Fruit fly (Drosophila melanogaster): ENCODE results near the gene CG12229.

Gene CG12229

dm6 chr3L:17465804-17466203, 29.6 kb upstream of the CG12229 start, which contains the start of gene QIL1 (continued):
- TF ChIP-seq Sin3A (optimal IDR thresholded peaks at IDR 0.05): no peak
- TF ChIP-seq slp2 (GFP tag; optimal IDR thresholded peaks at IDR 0.05): no peak
- no peak for TF ChIP-seq fd64A (GFP tag; optimal IDR thresholded peaks at IDR 0.05)
- no peak for TF ChIP-seq ewg (GFP tag; optimal IDR thresholded peaks at IDR 0.05)
- no peak for TF ChIP-seq CG7556 (GFP tag; optimal IDR thresholded peaks at IDR 0.05)
- no peak for TF ChIP-seq dan (GFP tag; IDR thresholded peaks at IDR 0.05)
- TF ChIP-seq ab (GFP tag; optimal IDR thresholded peaks at IDR 0.05): no peak
- no peak for TF ChIP-seq Hr39 (optimal IDR thresholded peaks at IDR 0.05)
- peak; percentile 10; the same call in 1 of the 2 replicates for TF ChIP-seq Scr (GFP tag; IDR thresholded peaks at IDR 0.05; ENCODE audit: partially characterized antibody)
- peak; percentile 47 for TF ChIP-seq CG12659 (GFP tag; optimal IDR thresholded peaks at IDR 0.05)
- TF ChIP-seq CG32532 (GFP tag; IDR thresholded peaks at IDR 0.05): no peak
- peak; percentile 33; the same call in 1 of the 2 replicates for TF ChIP-seq Bgb (GFP tag; IDR thresholded peaks at IDR 0.05; ENCODE audit: partially characterized antibody)
- TF ChIP-seq CG4328 (GFP tag; optimal IDR thresholded peaks at IDR 0.05): no peak
- TF ChIP-seq Ptx1 (GFP tag; IDR thresholded peaks at IDR 0.05): no peak
- no peak for TF ChIP-seq CG13894 (tag; optimal IDR thresholded peaks at IDR 0.05)
- no peak for TF ChIP-seq CG8089 (GFP tag; optimal IDR thresholded peaks at IDR 0.05)
- no peak for TF ChIP-seq Rfx (GFP tag; IDR thresholded peaks at IDR 0.05)
- peak; percentile 44; the same call in 1 of the 3 replicates for TF ChIP-seq knrl (GFP tag; IDR thresholded peaks at IDR 0.05; ENCODE audit: partially characterized antibody)
- no peak for TF ChIP-seq onecut (GFP tag; IDR thresholded peaks at IDR 0.05)
- no peak for TF ChIP-seq Hr78 (GFP tag; optimal IDR thresholded peaks at IDR 0.05)
- TF ChIP-seq pzg (GFP tag; optimal IDR thresholded peaks at IDR 0.05): peak; percentile 90
- TF ChIP-seq NFAT (GFP tag; IDR thresholded peaks at IDR 0.05): no peak
- no peak for TF ChIP-seq CG10959 (GFP tag; IDR thresholded peaks at IDR 0.05)
- no peak for TF ChIP-seq tll (GFP tag; optimal IDR thresholded peaks at IDR 0.05)
- no peak for TF ChIP-seq CG7987 (GFP tag; optimal IDR thresholded peaks at IDR 0.05)
- TF ChIP-seq pnt (GFP tag; optimal IDR thresholded peaks at IDR 0.05): no peak
- no peak for TF ChIP-seq CG14965 (GFP tag; optimal IDR thresholded peaks at IDR 0.05; ENCODE audit: borderline replicate concordance)
- TF ChIP-seq Mes4 (GFP tag; optimal IDR thresholded peaks at IDR 0.05): no peak
- peak; percentile 47 for TF ChIP-seq Med (GFP tag)
- no peak for TF ChIP-seq CG1602 (GFP tag; optimal IDR thresholded peaks at IDR 0.05)
- TF ChIP-seq ato (GFP tag; IDR thresholded peaks at IDR 0.05; ENCODE audit: partially characterized antibody): no peak
- peak; percentile 52 for TF ChIP-seq sd (tag; optimal IDR thresholded peaks at IDR 0.05)
- TF ChIP-seq repo (GFP tag; optimal IDR thresholded peaks at IDR 0.05): no peak
- TF ChIP-seq MTF-1 (GFP tag; optimal IDR thresholded peaks at IDR 0.05; ENCODE audit: borderline replicate concordance): no peak
- TF ChIP-seq nom (GFP tag; optimal IDR thresholded peaks at IDR 0.05): no peak
- TF ChIP-seq Bdp1 (GFP tag; optimal IDR thresholded peaks at IDR 0.05): no peak
- TF ChIP-seq CG14860 (GFP tag; IDR thresholded peaks at IDR 0.05; ENCODE audit: partially characterized antibody): no peak
- no peak for TF ChIP-seq Hr51 (GFP tag; optimal IDR thresholded peaks at IDR 0.05)
- peak; percentile 30 for TF ChIP-seq CG17829 (tag; optimal IDR thresholded peaks at IDR 0.05)
- TF ChIP-seq sqz (GFP tag; optimal IDR thresholded peaks at IDR 0.05): no peak
- TF ChIP-seq CG9876 (GFP tag; optimal IDR thresholded peaks at IDR 0.05): no peak
- TF ChIP-seq row (GFP tag; IDR thresholded peaks at IDR 0.05): 0 out of 3 replicates have a peak, but pooled peaks have one; percentile 10
- TF ChIP-seq grau (tag; optimal IDR thresholded peaks at IDR 0.05): peak; percentile 29
- no peak for TF ChIP-seq pros (GFP tag; optimal IDR thresholded peaks at IDR 0.05)
- no peak for TF ChIP-seq da (GFP tag; optimal IDR thresholded peaks at IDR 0.05)
- no peak for TF ChIP-seq HHEX (GFP tag; optimal IDR thresholded peaks at IDR 0.05)
- TF ChIP-seq sr (GFP tag; IDR thresholded peaks at IDR 0.05): no peak
- no peak for TF ChIP-seq cas (GFP tag; IDR thresholded peaks at IDR 0.05)
- TF ChIP-seq otp (GFP tag; IDR thresholded peaks at IDR 0.05): no peak
- TF ChIP-seq so (GFP tag; IDR thresholded peaks at IDR 0.05): no peak
- no peak for TF ChIP-seq Sox100B (GFP tag; optimal IDR thresholded peaks at IDR 0.05)
